Worm (Caenorhabditis elegans) whole organism, L3 larva: Measurements from ENCODE around the gene Y73B6BL.22.

Experiments used
- ceh-16 ChIP-seq: sonication (generic microtip); optimal IDR thresholded peaks from 2 replicates; lab custom pipeline; 2017; ENCODE audit warnings: missing biosample characterization, missing genetic modification characterization
- ceh-82 ChIP-seq: fragments of 150-350 bp; optimal IDR thresholded peaks from 2 replicates; lab custom pipeline; 2014; ENCODE audit warnings: missing biosample characterization, missing genetic modification characterization
- fkh-10 ChIP-seq: sonication (generic microtip); optimal IDR thresholded peaks from 2 replicates; lab custom pipeline; 2017; ENCODE audit warnings: missing biosample characterization, missing genetic modification reagents, missing genetic modification characterization
- lin-15B ChIP-seq: fragments of 150-350 bp; optimal IDR thresholded peaks from 2 replicates; lab custom pipeline; 2014; ENCODE audit warnings: missing biosample characterization, missing genetic modification characterization
- snpc-4 ChIP-seq: fragments of 150-350 bp; optimal IDR thresholded peaks from 2 replicates; lab custom pipeline; 2014; ENCODE audit warnings: missing biosample characterization, missing genetic modification characterization
- zag-1 ChIP-seq: fragments of 150-350 bp; optimal IDR thresholded peaks from 2 replicates; lab custom pipeline; 2014; ENCODE audit warnings: missing biosample characterization, missing genetic modification characterization
- ztf-11 ChIP-seq: fragments of 150-350 bp; optimal IDR thresholded peaks from 2 replicates; lab custom pipeline; 2014; ENCODE audit warnings: missing biosample characterization, missing genetic modification characterization

DNA sequence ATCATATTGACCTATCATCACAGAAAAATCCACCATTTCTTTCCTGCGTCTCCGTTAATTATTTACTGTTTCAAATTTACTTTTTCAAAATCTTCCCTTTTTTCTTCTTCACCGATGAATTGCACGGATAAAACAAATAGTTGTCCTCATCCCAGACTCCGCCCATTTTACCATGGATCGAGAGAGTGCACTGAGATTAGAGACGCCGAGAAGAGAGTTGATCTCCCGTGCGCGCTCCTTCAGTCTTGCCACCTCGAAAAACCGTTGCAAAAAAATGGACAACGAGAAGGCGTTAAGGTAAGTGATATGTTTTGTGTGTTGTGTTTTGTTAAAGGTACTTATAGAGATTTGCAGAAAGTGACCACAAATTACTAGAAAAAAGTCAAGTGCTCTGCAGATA is 21.6 kb upstream of the Y73B6BL.22 start, which contains the start of gene dlc-5:
- no peak for TF ChIP-seq lin-15B
- TF ChIP-seq ztf-11 (tag; lab: Kevin White, UChicago), result no peak
- TF ChIP-seq zag-1 (tag; lab: Kevin White, UChicago), result no peak
- TF ChIP-seq ceh-82 (tag; lab: Kevin White, UChicago), result no peak
- no peak for TF ChIP-seq ceh-16 (tag; lab: Kevin White, UChicago)
- no peak for TF ChIP-seq snpc-4 (tag; lab: Kevin White, UChicago)
- no peak for TF ChIP-seq fkh-10 (GFP tag; lab: Kevin White, UChicago)
